Worm (Caenorhabditis elegans) whole organism, early embryonic: ENCODE measurements around the gene rbm-7.

Experiments used
- B0310.2 ChIP-seq: sonication (generic microtip); optimal IDR thresholded peaks from 2 replicates; lab custom pipeline; 2016; ENCODE audit warnings: mild to moderate bottlenecking, missing genetic modification characterization, missing compliant biosample characterization
- aly-1 ChIP-seq: sonication (generic microtip); optimal IDR thresholded peaks from 2 replicates; lab custom pipeline; 2016; ENCODE audit warnings: missing genetic modification characterization, missing compliant biosample characterization
- ceh-13 ChIP-seq: fragments of 200-800 bp; sonication (Bioruptor generic); optimal IDR thresholded peaks from 2 replicates; lab custom pipeline; 2018; ENCODE audit warnings: mild to moderate bottlenecking, missing genetic modification characterization, missing compliant biosample characterization
- ceh-36 ChIP-seq: sonication (generic microtip); optimal IDR thresholded peaks from 2 replicates; lab custom pipeline; 2016; ENCODE audit warnings: missing genetic modification characterization, inconsistent platforms, missing compliant biosample characterization
- ets-7 ChIP-seq: sonication (generic microtip); optimal IDR thresholded peaks from 2 replicates; lab custom pipeline; 2016; ENCODE audit warnings: missing genotype, missing genetic modification characterization, missing compliant biosample characterization
- flt-1 ChIP-seq: fragments of 200-800 bp; sonication (Bioruptor generic); IDR thresholded peaks from 2 replicates; pipeline ENCODE4 v1.3.6; 2022; ENCODE audit warnings: missing genetic modification characterization, missing compliant biosample characterization
- sea-1 ChIP-seq: fragments of 200-800 bp; sonication (Bioruptor generic); conservative IDR thresholded peaks from 2 replicates; pipeline ENCODE4 v1.3.6; 2022; ENCODE audit warnings: missing genetic modification characterization, missing compliant biosample characterization

DNA sequence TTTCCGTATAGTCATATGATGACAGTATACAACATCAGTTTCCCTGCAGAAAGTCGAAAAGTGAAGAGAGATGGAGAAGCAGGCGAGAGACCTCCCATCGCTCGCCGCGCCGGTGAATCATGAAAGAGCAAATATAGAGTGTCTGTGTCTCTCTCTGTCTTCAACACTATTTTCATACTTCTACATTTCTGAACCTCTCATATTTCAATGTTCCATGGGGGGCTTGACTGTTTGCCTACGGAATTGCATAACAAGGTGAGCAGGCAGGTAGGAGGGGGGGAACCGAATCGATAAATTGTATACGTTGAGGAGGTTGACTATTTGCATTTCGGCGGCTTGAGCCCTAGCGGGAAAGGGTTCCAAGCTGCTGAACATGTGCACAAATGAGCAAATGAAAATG is 11.8 kb downstream of the rbm-7 start:
- no peak for TF ChIP-seq flt-1 (GFP tag; lab: Robert Waterston, UW)
- no peak for TF ChIP-seq B0310.2 (tag; lab: Kevin White, UChicago)
- no peak for TF ChIP-seq sea-1
- TF ChIP-seq ceh-36 (tag; lab: Kevin White, UChicago), result no peak
- TF ChIP-seq ets-7 (tag; lab: Kevin White, UChicago), result no peak
- TF ChIP-seq aly-1 (tag; lab: Kevin White, UChicago), result no peak
- TF ChIP-seq ceh-13 (GFP tag; lab: Kevin White, UChicago), result no peak
